Worm (Caenorhabditis elegans) whole organism, L4 larva: Measurements from ENCODE around the gene nhr-76.

Experiments used
- D1046.2 ChIP-seq: fragments of 200-800 bp; sonication (Bioruptor generic); IDR thresholded peaks from 2 replicates; pipeline ENCODE4 v1.3.6; 2022; ENCODE audit warnings: missing genetic modification characterization, missing compliant biosample characterization
- R02D3.7 ChIP-seq: fragments of 150-350 bp; sonication (generic microtip); optimal IDR thresholded peaks from 3 replicates; lab custom pipeline; 2014; ENCODE audit warnings: missing biosample characterization, missing genetic modification characterization
- Y105C5A.15 ChIP-seq: fragments of 200-800 bp; sonication (Bioruptor generic); IDR thresholded peaks from 2 replicates; pipeline ENCODE4 v1.3.6; 2022; ENCODE audit warnings: missing genetic modification characterization, missing compliant biosample characterization
- Y5F2A.4 ChIP-seq: fragments of 200-800 bp; sonication (Bioruptor generic); optimal IDR thresholded peaks from 2 replicates; lab custom pipeline; 2018; ENCODE audit warnings: mild to moderate bottlenecking, missing genetic modification characterization, missing compliant biosample characterization
- Y75B8A.6 ChIP-seq: fragments of 200-800 bp; sonication (Bioruptor generic); IDR thresholded peaks from 2 replicates; pipeline ENCODE4 v1.3.6; 2022; ENCODE audit warnings: missing genetic modification reagents, missing genetic modification characterization, missing compliant biosample characterization
- aly-2 ChIP-seq: sonication (generic microtip); optimal IDR thresholded peaks from 2 replicates; lab custom pipeline; 2018; ENCODE audit warnings: missing biosample characterization, missing genetic modification characterization
- ama-1 ChIP-seq: fragments of 150-350 bp; optimal IDR thresholded peaks from 2 replicates; lab custom pipeline; 2014; ENCODE audit warnings: inconsistent platforms, mixed read lengths
- arid-1 ChIP-seq: fragments of 200-800 bp; sonication (Bioruptor generic); conservative IDR thresholded peaks from 2 replicates; pipeline ENCODE4 v1.3.6; 2022; ENCODE audit warnings: missing genetic modification reagents, missing genetic modification characterization, missing compliant biosample characterization
- attf-4 ChIP-seq: sonication (generic microtip); optimal IDR thresholded peaks from 3 replicates; lab custom pipeline; 2017; ENCODE audit warnings: missing biosample characterization, missing genetic modification characterization
- ceh-28 ChIP-seq: fragments of 150-350 bp; optimal IDR thresholded peaks from 2 replicates; lab custom pipeline; 2014; ENCODE audit warnings: missing biosample characterization, missing genetic modification reagents, missing genetic modification characterization
- ceh-62 ChIP-seq: sonication (generic microtip); optimal IDR thresholded peaks from 2 replicates; lab custom pipeline; 2017; ENCODE audit warnings: missing biosample characterization, missing genetic modification characterization
- ceh-82 ChIP-seq: sonication (generic microtip); optimal IDR thresholded peaks from 2 replicates; lab custom pipeline; 2017; ENCODE audit warnings: missing biosample characterization, missing genetic modification characterization
- ctbp-1 ChIP-seq: fragments of 200-800 bp; sonication (Bioruptor generic); IDR thresholded peaks from 2 replicates; pipeline ENCODE4 v1.3.6; 2022; ENCODE audit warnings: missing genetic modification reagents, missing genetic modification characterization, missing compliant biosample characterization
- daf-19 ChIP-seq: fragments of 200-800 bp; sonication (Bioruptor generic); conservative IDR thresholded peaks from 2 replicates; pipeline ENCODE4 v1.3.6; 2022; ENCODE audit warnings: missing genetic modification characterization, missing compliant biosample characterization
- dmd-8 ChIP-seq: fragments of 200-800 bp; sonication (Bioruptor generic); IDR thresholded peaks from 2 replicates; pipeline ENCODE4 v1.3.6; 2022; ENCODE audit warnings: missing genetic modification characterization, missing compliant biosample characterization
- dpl-1 ChIP-seq: fragments of 150-350 bp; optimal IDR thresholded peaks from 2 replicates; lab custom pipeline; 2014; ENCODE audit warnings: missing biosample characterization, missing genetic modification reagents, missing genetic modification characterization
- duxl-1 ChIP-seq: sonication (generic microtip); optimal IDR thresholded peaks from 2 replicates; lab custom pipeline; 2016; ENCODE audit warnings: mild to moderate bottlenecking, missing genetic modification characterization, moderate library complexity, missing compliant biosample characterization; ENCODE audit not compliant: poor library complexity
- dve-1 ChIP-seq: sonication (generic microtip); optimal IDR thresholded peaks from 2 replicates; lab custom pipeline; 2017; ENCODE audit warnings: antibody characterized with exemption, mild to moderate bottlenecking, missing genetic modification characterization, missing compliant biosample characterization; ENCODE audit not compliant: insufficient read depth
- fkh-10 ChIP-seq: fragments of 150-350 bp; optimal IDR thresholded peaks from 2 replicates; lab custom pipeline; 2014; ENCODE audit warnings: missing biosample characterization, missing genetic modification reagents, missing genetic modification characterization
- fos-1 ChIP-seq: fragments of 150-350 bp; optimal IDR thresholded peaks from 2 replicates; lab custom pipeline; 2014; ENCODE audit warnings: missing biosample characterization, missing genetic modification characterization
- gei-8 ChIP-seq: fragments of 200-800 bp; sonication (Bioruptor generic); optimal IDR thresholded peaks from 2 replicates; lab custom pipeline; 2018; ENCODE audit warnings: mild to moderate bottlenecking, missing genetic modification characterization, missing compliant biosample characterization
- hlh-11 ChIP-seq: fragments of 200-800 bp; sonication (Bioruptor generic); optimal IDR thresholded peaks from 2 replicates; lab custom pipeline; 2018; ENCODE audit warnings: mild to moderate bottlenecking, missing genetic modification characterization, missing compliant biosample characterization
- hlh-30 ChIP-seq: sonication (generic microtip); optimal IDR thresholded peaks from 2 replicates; lab custom pipeline; 2017; ENCODE audit warnings: antibody characterized with exemption, mild to moderate bottlenecking, missing genetic modification characterization, missing compliant biosample characterization; ENCODE audit not compliant: insufficient read depth
- jun-1 ChIP-seq: fragments of 150-350 bp; optimal IDR thresholded peaks from 2 replicates; lab custom pipeline; 2014; ENCODE audit warnings: missing biosample characterization, missing genetic modification reagents, missing genetic modification characterization
- lin-15B ChIP-seq: fragments of 150-350 bp; sonication (generic microtip); optimal IDR thresholded peaks from 3 replicates; lab custom pipeline; 2014; ENCODE audit warnings: missing biosample characterization, missing genetic modification characterization
- lin-39 ChIP-seq: fragments of 150-350 bp; optimal IDR thresholded peaks from 2 replicates; lab custom pipeline; 2014; ENCODE audit warnings: missing biosample characterization, missing genetic modification reagents, missing genetic modification characterization
- lir-3 ChIP-seq: sonication (generic microtip); optimal IDR thresholded peaks from 2 replicates; lab custom pipeline; 2016; ENCODE audit warnings: mild to moderate bottlenecking, missing genetic modification characterization, missing compliant biosample characterization
- mdl-1 ChIP-seq, 2 experiments: fragments of 150-350 bp in 1 of 2; sonication (generic microtip) in 1 of 2; optimal IDR thresholded peaks; 2 replicates each; lab custom pipeline; 2014 to 2017; ENCODE audit warnings: missing biosample characterization in 2 of 2, missing genetic modification characterization in 2 of 2
- mep-1 ChIP-seq: fragments of 150-350 bp; sonication (generic microtip); optimal IDR thresholded peaks from 3 replicates; lab custom pipeline; 2014; ENCODE audit warnings: missing biosample characterization, missing genetic modification characterization
- mxl-2 ChIP-seq: fragments of 200-800 bp; sonication (Bioruptor generic); conservative IDR thresholded peaks from 2 replicates; pipeline ENCODE4 v1.3.6; 2022; ENCODE audit warnings: missing genetic modification reagents, missing genetic modification characterization, missing compliant biosample characterization
- mxl-3 ChIP-seq: fragments of 200-800 bp; sonication (Bioruptor generic); optimal IDR thresholded peaks from 2 replicates; lab custom pipeline; 2018; ENCODE audit warnings: mild to moderate bottlenecking, missing genetic modification characterization, missing compliant biosample characterization
- nhr-10 ChIP-seq: fragments of 150-350 bp; optimal IDR thresholded peaks from 2 replicates; lab custom pipeline; 2014; ENCODE audit warnings: missing biosample characterization, missing genetic modification characterization
- nhr-11 ChIP-seq: fragments of 150-350 bp; optimal IDR thresholded peaks from 2 replicates; lab custom pipeline; 2014; ENCODE audit warnings: missing biosample characterization, missing genetic modification characterization
- nhr-111 ChIP-seq: fragments of 200-800 bp; sonication (Bioruptor generic); optimal IDR thresholded peaks from 2 replicates; lab custom pipeline; 2018; ENCODE audit warnings: mild to moderate bottlenecking, missing genetic modification characterization, missing compliant biosample characterization
- nhr-237 ChIP-seq: sonication (generic microtip); optimal IDR thresholded peaks from 2 replicates; lab custom pipeline; 2017; ENCODE audit warnings: missing biosample characterization, missing genetic modification characterization
- nhr-25 ChIP-seq: sonication (generic microtip); optimal IDR thresholded peaks from 2 replicates; lab custom pipeline; 2017; ENCODE audit warnings: missing genetic modification characterization, mild to moderate bottlenecking, missing compliant biosample characterization, antibody characterized with exemption, moderate library complexity, borderline replicate concordance; ENCODE audit not compliant: insufficient read depth
- nhr-41 ChIP-seq: fragments of 200-800 bp; sonication (Bioruptor generic); IDR thresholded peaks from 2 replicates; pipeline ENCODE4 v1.3.6; 2022; ENCODE audit warnings: missing genetic modification reagents, missing genetic modification characterization, missing compliant biosample characterization
- nhr-48 ChIP-seq: sonication (generic microtip); optimal IDR thresholded peaks from 2 replicates; lab custom pipeline; 2016; ENCODE audit warnings: mild to moderate bottlenecking, missing genetic modification characterization, missing compliant biosample characterization
- nhr-6 ChIP-seq: fragments of 150-350 bp; optimal IDR thresholded peaks from 2 replicates; lab custom pipeline; 2014; ENCODE audit warnings: missing biosample characterization, missing genetic modification characterization
- nhr-77 ChIP-seq: fragments of 150-350 bp; optimal IDR thresholded peaks from 2 replicates; lab custom pipeline; 2014; ENCODE audit warnings: missing biosample characterization, missing genetic modification characterization
- php-3 ChIP-seq: fragments of 200-800 bp; sonication (Bioruptor generic); IDR thresholded peaks from 2 replicates; pipeline ENCODE4 v1.3.6; 2022; ENCODE audit warnings: missing genetic modification reagents, missing genetic modification characterization, missing compliant biosample characterization
- sdz-12 ChIP-seq: fragments of 200-800 bp; sonication (Bioruptor generic); optimal IDR thresholded peaks from 2 replicates; lab custom pipeline; 2018; ENCODE audit warnings: mild to moderate bottlenecking, missing genetic modification characterization, missing compliant biosample characterization
- snpc-4 ChIP-seq: fragments of 150-350 bp; optimal IDR thresholded peaks from 2 replicates; lab custom pipeline; 2014; ENCODE audit warnings: missing biosample characterization, missing genetic modification characterization
- spr-1 ChIP-seq: sonication (generic microtip); optimal IDR thresholded peaks from 2 replicates; lab custom pipeline; 2016; ENCODE audit warnings: mild to moderate bottlenecking, missing genetic modification characterization, missing compliant biosample characterization
- unc-130 ChIP-seq: sonication (generic microtip); optimal IDR thresholded peaks from 2 replicates; lab custom pipeline; 2016; ENCODE audit warnings: missing genetic modification reagents, missing genetic modification characterization, missing compliant biosample characterization
- unc-39 ChIP-seq: sonication (generic microtip); optimal IDR thresholded peaks from 2 replicates; lab custom pipeline; 2017; ENCODE audit warnings: missing biosample characterization, missing genetic modification characterization
- unc-62 ChIP-seq, 3 experiments: fragments of 150-350 bp in 1 of 3; sonication (generic microtip); optimal IDR thresholded peaks in 2 of 3; peaks in 1 of 3; 1 replicate in 1 of 3; 2 replicates in 2 of 3; lab custom pipeline; 2014 to 2017; ENCODE audit warnings: missing biosample characterization in 3 of 3, missing genetic modification characterization in 3 of 3, missing genetic modification reagents in 3 of 3, missing genotype in 1 of 3
- vab-7 ChIP-seq: fragments of 200-800 bp; sonication (Bioruptor generic); IDR thresholded peaks from 2 replicates; pipeline ENCODE4 v1.3.6; 2022; ENCODE audit warnings: missing genetic modification reagents, missing genetic modification characterization, missing compliant biosample characterization
- zfp-2 ChIP-seq: sonication (generic microtip); optimal IDR thresholded peaks from 2 replicates; lab custom pipeline; 2016; ENCODE audit warnings: mild to moderate bottlenecking, missing genetic modification characterization, missing compliant biosample characterization
- zip-2 ChIP-seq: fragments of 150-350 bp; optimal IDR thresholded peaks from 2 replicates; lab custom pipeline; 2014; ENCODE audit warnings: missing biosample characterization, missing genetic modification characterization
- ztf-7 ChIP-seq: fragments of 150-350 bp; optimal IDR thresholded peaks from 2 replicates; lab custom pipeline; 2014; ENCODE audit warnings: missing biosample characterization, missing genetic modification characterization

Gene nhr-76

DNA sequence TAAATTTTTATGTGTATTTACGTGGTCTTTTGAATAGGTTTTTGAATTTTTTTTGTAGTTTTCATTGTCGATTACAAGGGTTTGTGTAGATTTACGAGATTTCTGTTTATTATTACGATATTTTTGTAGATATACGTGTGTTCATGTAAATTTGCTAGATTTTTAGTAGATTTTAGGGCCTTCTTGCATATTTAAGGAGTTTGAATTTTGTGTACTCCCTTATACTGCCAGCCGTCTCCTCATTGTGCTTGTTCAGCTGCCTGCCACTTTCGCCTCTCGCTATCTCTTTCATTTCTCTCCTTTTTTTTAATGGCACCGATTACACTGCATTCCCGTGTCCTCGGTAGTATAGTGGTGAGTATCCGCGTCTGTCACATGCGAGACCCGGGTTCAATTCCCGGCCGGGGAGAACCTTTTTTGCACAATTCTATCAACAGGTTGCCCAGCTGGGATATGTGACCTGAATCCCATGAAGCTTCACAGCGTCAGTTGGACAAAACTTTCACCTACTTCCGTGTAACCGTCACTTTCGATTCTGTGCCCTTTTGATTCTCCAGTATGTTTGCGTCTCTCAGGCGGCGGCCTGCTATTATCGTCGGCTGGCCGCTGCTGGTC, 55.5 kb downstream of the nhr-76 start (continued):
- TF ChIP-seq ceh-28 (tag; lab: Kevin White, UChicago) (no peak), Y5F2A.4 (peak; percentile 69), ceh-82 (tag; lab: Kevin White, UChicago) (no peak), spr-1 (tag; lab: Kevin White, UChicago) (no peak), fos-1 (tag; lab: Kevin White, UChicago) (no peak), nhr-77 (no peak), lir-3 (tag; lab: Kevin White, UChicago) (peak; percentile 62), fkh-10 (GFP tag; lab: Kevin White, UChicago) (no peak), attf-4 (tag; lab: Kevin White, UChicago) (no peak), zfp-2 (peak; percentile 19), mxl-2 (GFP tag; lab: Robert Waterston, UW) (0 out of 2 replicates have a peak, but pooled peaks have one; percentile 40), unc-130 (GFP tag; lab: Kevin White, UChicago) (peak; percentile 68), ceh-62 (tag; lab: Kevin White, UChicago) (no peak), snpc-4 (tag; lab: Kevin White, UChicago) (no peak), Y75B8A.6 (0 out of 2 replicates have a peak, but pooled peaks have one; percentile 75), ztf-7 (tag; lab: Kevin White, UChicago) (peak; percentile 57), nhr-41 (GFP tag; lab: Robert Waterston, UW) (peak; percentile 80; the same call in 1 of the 2 replicates), nhr-48 (tag; lab: Kevin White, UChicago) (peak; percentile 33), zip-2 (tag; lab: Kevin White, UChicago) (no peak), daf-19 (peak; percentile 80), D1046.2 (GFP tag; lab: Robert Waterston, UW) (peak; percentile 82; the same call in 1 of the 2 replicates), unc-62 (GFP tag; optimal IDR thresholded peaks at IDR 0.05 in 1 of 2; lab: Kevin White, UChicago) (peak in 1 of 2 experiments; percentile 87), unc-62 (tag; optimal IDR thresholded peaks at IDR 0.05; lab: Kevin White, UChicago) (no peak), php-3 (GFP tag; lab: Robert Waterston, UW) (peak; percentile 58), nhr-11 (tag; lab: Kevin White, UChicago) (peak; percentile 35), nhr-25 (tag; lab: Kevin White, UChicago) (no peak), mxl-3 (peak; percentile 77), sdz-12 (peak; percentile 73), hlh-11 (tag; lab: Kevin White, UChicago) (peak; percentile 84), vab-7 (peak; percentile 81), duxl-1 (tag; lab: Kevin White, UChicago) (peak; percentile 16), R02D3.7 (tag; lab: Kevin White, UChicago) (peak; percentile 6), aly-2 (tag; lab: Kevin White, UChicago) (no peak), arid-1 (GFP tag; lab: Robert Waterston, UW) (peak; percentile 80), jun-1 (tag; lab: Kevin White, UChicago) (no peak), mep-1 (tag; lab: Kevin White, UChicago) (no peak), nhr-6 (tag; lab: Kevin White, UChicago) (no peak), Y105C5A.15 (GFP tag; lab: Robert Waterston, UW) (peak; percentile 75), gei-8 (GFP tag; lab: Kevin White, UChicago) (peak; percentile 80), ctbp-1 (peak; percentile 81), unc-39 (tag; lab: Kevin White, UChicago) (no peak), mdl-1 (tag; optimal IDR thresholded peaks at IDR 0.05; lab: Kevin White, UChicago) (peak in 1 of 2 experiments; percentile 73), dmd-8 (GFP tag; lab: Robert Waterston, UW) (peak; percentile 91), hlh-30 (peak; percentile 90), lin-15B (tag; lab: Kevin White, UChicago) (no peak), nhr-111 (peak; percentile 82), dve-1 (tag; lab: Kevin White, UChicago) (no peak), dpl-1 (GFP tag; lab: Kevin White, UChicago) (peak; percentile 18), nhr-10 (no peak), nhr-237 (no peak), lin-39 (tag; lab: Kevin White, UChicago) (no peak), ama-1 (lab: Kevin White, UChicago) (no peak)
